Worm (Caenorhabditis elegans) whole organism, mixed stage, embryonic: ENCODE measurements around the gene C05G5.3.

Experiments used
- ceh-39 ChIP-seq: fragments of 150-350 bp; optimal IDR thresholded peaks from 2 replicates; lab custom pipeline; 2014; ENCODE audit warnings: missing biosample characterization, missing genetic modification characterization
- flh-1 ChIP-seq: fragments of 200-800 bp; sonication (Bioruptor generic); optimal IDR thresholded peaks from 2 replicates; lab custom pipeline; 2018; ENCODE audit warnings: mild to moderate bottlenecking, missing genetic modification characterization, moderate library complexity, missing compliant biosample characterization
- mab-5 ChIP-seq: fragments of 150-350 bp; optimal IDR thresholded peaks from 2 replicates; lab custom pipeline; 2014; ENCODE audit warnings: missing biosample characterization, missing genetic modification characterization
- nhr-237 ChIP-seq: fragments of 150-350 bp; optimal IDR thresholded peaks from 2 replicates; lab custom pipeline; 2014; ENCODE audit warnings: missing biosample characterization, missing genetic modification characterization
- nhr-28 ChIP-seq: fragments of 150-350 bp; optimal IDR thresholded peaks from 2 replicates; lab custom pipeline; 2014; ENCODE audit warnings: missing biosample characterization, missing genetic modification characterization
- pha-4 ChIP-seq: fragments of 150-350 bp; optimal IDR thresholded peaks from 2 replicates; lab custom pipeline; 2018; ENCODE audit warnings: missing biosample characterization, missing genetic modification reagents, missing genetic modification characterization
- sptf-1 ChIP-seq: sonication (generic microtip); optimal IDR thresholded peaks from 2 replicates; lab custom pipeline; 2017; ENCODE audit warnings: mild to moderate bottlenecking, missing genetic modification characterization, moderate library complexity, missing compliant biosample characterization
- unc-62 ChIP-seq: fragments of 150-350 bp; optimal IDR thresholded peaks from 2 replicates; lab custom pipeline; 2014; ENCODE audit warnings: missing biosample characterization, missing genetic modification reagents, missing genetic modification characterization

- no peak for TF ChIP-seq flh-1
- no peak for TF ChIP-seq nhr-28 (tag; lab: Kevin White, UChicago)
- TF ChIP-seq sptf-1: no peak
- TF ChIP-seq ceh-39 (tag; lab: Kevin White, UChicago): no peak
- no peak for TF ChIP-seq nhr-237 (tag; lab: Kevin White, UChicago)
- no peak for TF ChIP-seq pha-4 (tag; lab: Kevin White, UChicago)
- TF ChIP-seq mab-5: no peak
- no peak for TF ChIP-seq unc-62 (GFP tag; lab: Kevin White, UChicago)
Measured at ce11 chrX:14773238-14773637, 21.4 kb upstream of the C05G5.3 start, which contains the start of gene unc-3.
